Worm (Caenorhabditis elegans) whole organism, late embryonic: Measurements from ENCODE around the gene F53C11.9.

Experiments used
- C08G9.2 ChIP-seq: sonication (generic microtip); optimal IDR thresholded peaks from 2 replicates; lab custom pipeline; 2016; ENCODE audit warnings: mild to moderate bottlenecking, missing genetic modification characterization, moderate library complexity, missing compliant biosample characterization
- F13H6.1 ChIP-seq: sonication (generic microtip); optimal IDR thresholded peaks from 2 replicates; lab custom pipeline; 2016; ENCODE audit warnings: missing genetic modification characterization, missing compliant biosample characterization
- K02D7.2 ChIP-seq: sonication (generic microtip); optimal IDR thresholded peaks from 2 replicates; lab custom pipeline; 2017; ENCODE audit warnings: mild to moderate bottlenecking, missing genetic modification characterization, missing compliant biosample characterization
- K09A11.1 ChIP-seq: sonication (generic microtip); optimal IDR thresholded peaks from 2 replicates; lab custom pipeline; 2017; ENCODE audit warnings: antibody characterized with exemption, mild to moderate bottlenecking, missing genetic modification characterization, missing compliant biosample characterization; ENCODE audit not compliant: insufficient read depth
- ahr-1 ChIP-seq: sonication (generic microtip); optimal IDR thresholded peaks from 2 replicates; lab custom pipeline; 2016; ENCODE audit warnings: missing genetic modification characterization, missing compliant biosample characterization
- ceh-18 ChIP-seq: sonication (generic microtip); optimal IDR thresholded peaks from 2 replicates; lab custom pipeline; 2016; ENCODE audit warnings: missing genetic modification characterization, missing compliant biosample characterization
- ceh-19 ChIP-seq: fragments of 200-800 bp; sonication (Bioruptor generic); optimal IDR thresholded peaks from 2 replicates; lab custom pipeline; 2018; ENCODE audit warnings: mild to moderate bottlenecking, missing genetic modification characterization, missing compliant biosample characterization
- ceh-22 ChIP-seq: sonication (generic microtip); optimal IDR thresholded peaks from 2 replicates; lab custom pipeline; 2017; ENCODE audit warnings: missing biosample characterization, missing genetic modification characterization
- ceh-24 ChIP-seq: sonication (generic microtip); optimal IDR thresholded peaks from 2 replicates; lab custom pipeline; 2016; ENCODE audit warnings: mild to moderate bottlenecking, missing genetic modification characterization, missing compliant biosample characterization
- ceh-30 ChIP-seq: fragments of 150-350 bp; optimal IDR thresholded peaks from 2 replicates; lab custom pipeline; 2014; ENCODE audit warnings: missing biosample characterization, missing genetic modification characterization
- ceh-31 ChIP-seq: sonication (generic microtip); optimal IDR thresholded peaks from 2 replicates; lab custom pipeline; 2016; ENCODE audit warnings: missing genetic modification characterization, missing compliant biosample characterization
- ceh-48 ChIP-seq: sonication (generic microtip); optimal IDR thresholded peaks from 2 replicates; lab custom pipeline; 2016; ENCODE audit warnings: missing genetic modification characterization, inconsistent platforms, missing compliant biosample characterization
- ceh-6 ChIP-seq: fragments of 200-800 bp; sonication (Bioruptor generic); optimal IDR thresholded peaks from 2 replicates; lab custom pipeline; 2018; ENCODE audit warnings: mild to moderate bottlenecking, missing genetic modification characterization, missing compliant biosample characterization
- ceh-9 ChIP-seq: sonication (generic microtip); optimal IDR thresholded peaks from 2 replicates; lab custom pipeline; 2016; ENCODE audit warnings: mild to moderate bottlenecking, missing genetic modification characterization, inconsistent platforms, missing compliant biosample characterization
- dve-1 ChIP-seq: sonication (generic microtip); optimal IDR thresholded peaks from 2 replicates; lab custom pipeline; 2017; ENCODE audit warnings: antibody characterized with exemption, mild to moderate bottlenecking, missing genetic modification characterization, missing compliant biosample characterization
- elt-2 ChIP-seq: sonication (generic microtip); optimal IDR thresholded peaks from 2 replicates; lab custom pipeline; 2016; ENCODE audit warnings: missing genetic modification reagents, missing genetic modification characterization, missing compliant biosample characterization
- ets-4 ChIP-seq: sonication (generic microtip); optimal IDR thresholded peaks from 2 replicates; lab custom pipeline; 2016; ENCODE audit warnings: missing genetic modification characterization, missing compliant biosample characterization
- eyg-1 ChIP-seq: sonication (generic microtip); optimal IDR thresholded peaks from 2 replicates; lab custom pipeline; 2016; ENCODE audit warnings: missing genotype, missing genetic modification characterization, missing compliant biosample characterization
- fkh-10 ChIP-seq: fragments of 150-350 bp; optimal IDR thresholded peaks from 2 replicates; lab custom pipeline; 2014; ENCODE audit warnings: missing biosample characterization, missing genetic modification reagents, missing genetic modification characterization
- fkh-6 ChIP-seq: sonication (generic microtip); optimal IDR thresholded peaks from 2 replicates; lab custom pipeline; 2016; ENCODE audit warnings: missing genetic modification characterization, missing compliant biosample characterization
- hlh-15 ChIP-seq: sonication (generic microtip); optimal IDR thresholded peaks from 2 replicates; lab custom pipeline; 2016; ENCODE audit warnings: missing genetic modification characterization, missing compliant biosample characterization
- hlh-30 ChIP-seq: sonication (generic microtip); optimal IDR thresholded peaks from 2 replicates; lab custom pipeline; 2017; ENCODE audit warnings: antibody characterized with exemption, missing genetic modification characterization, missing compliant biosample characterization; ENCODE audit not compliant: insufficient read depth
- hlh-6 ChIP-seq: sonication (generic microtip); optimal IDR thresholded peaks from 2 replicates; lab custom pipeline; 2016; ENCODE audit warnings: missing genotype, missing genetic modification characterization, missing compliant biosample characterization
- hlh-8 ChIP-seq: sonication (generic microtip); optimal IDR thresholded peaks from 2 replicates; lab custom pipeline; 2016; ENCODE audit warnings: missing genotype, missing genetic modification characterization, missing compliant biosample characterization
- lim-6 ChIP-seq: sonication (generic microtip); optimal IDR thresholded peaks from 2 replicates; lab custom pipeline; 2016; ENCODE audit warnings: missing genetic modification characterization, missing compliant biosample characterization
- lin-11 ChIP-seq: fragments of 200-800 bp; sonication (Bioruptor generic); optimal IDR thresholded peaks from 2 replicates; lab custom pipeline; 2018; ENCODE audit warnings: mild to moderate bottlenecking, missing genetic modification characterization, missing compliant biosample characterization
- nhr-11 ChIP-seq: fragments of 150-350 bp; optimal IDR thresholded peaks from 2 replicates; lab custom pipeline; 2014; ENCODE audit warnings: missing biosample characterization, missing genetic modification characterization
- odd-2 ChIP-seq: sonication (generic microtip); optimal IDR thresholded peaks from 2 replicates; lab custom pipeline; 2017; ENCODE audit warnings: antibody characterized with exemption, mild to moderate bottlenecking, missing genetic modification characterization, missing compliant biosample characterization
- pag-3 ChIP-seq: sonication (generic microtip); optimal IDR thresholded peaks from 2 replicates; lab custom pipeline; 2016; ENCODE audit warnings: missing compliant biosample characterization, missing genetic modification characterization, borderline replicate concordance
- pat-9 ChIP-seq: fragments of 200-800 bp; sonication (Bioruptor generic); optimal IDR thresholded peaks from 2 replicates; lab custom pipeline; 2018; ENCODE audit warnings: mild to moderate bottlenecking, missing genetic modification characterization, moderate library complexity, missing compliant biosample characterization
- pha-2 ChIP-seq: sonication (generic microtip); optimal IDR thresholded peaks from 2 replicates; lab custom pipeline; 2017; ENCODE audit warnings: mild to moderate bottlenecking, missing genetic modification characterization, missing compliant biosample characterization
- rnt-1 ChIP-seq: sonication (generic microtip); optimal IDR thresholded peaks from 2 replicates; lab custom pipeline; 2016; ENCODE audit warnings: missing genetic modification characterization, missing compliant biosample characterization
- sdc-2 ChIP-seq: sonication (generic microtip); optimal IDR thresholded peaks from 2 replicates; lab custom pipeline; 2016; ENCODE audit warnings: missing genotype, missing genetic modification characterization, missing compliant biosample characterization
- sox-2 ChIP-seq: fragments of 200-800 bp; sonication (Bioruptor generic); IDR thresholded peaks from 2 replicates; pipeline ENCODE4 v1.3.6; 2022; ENCODE audit warnings: missing genetic modification reagents, missing genetic modification characterization, missing compliant biosample characterization
- sox-4 ChIP-seq: sonication (generic microtip); optimal IDR thresholded peaks from 2 replicates; lab custom pipeline; 2017; ENCODE audit warnings: mild to moderate bottlenecking, missing genetic modification characterization, inconsistent platforms, missing compliant biosample characterization
- tbx-2 ChIP-seq: sonication (generic microtip); optimal IDR thresholded peaks from 2 replicates; lab custom pipeline; 2016; ENCODE audit warnings: missing genetic modification characterization, missing compliant biosample characterization
- tbx-7 ChIP-seq: sonication (generic microtip); optimal IDR thresholded peaks from 2 replicates; lab custom pipeline; 2016; ENCODE audit warnings: missing genotype, missing genetic modification characterization, missing compliant biosample characterization
- ttx-3 ChIP-seq: sonication (generic microtip); optimal IDR thresholded peaks from 2 replicates; lab custom pipeline; 2016; ENCODE audit warnings: missing genetic modification reagents, missing genetic modification characterization, missing compliant biosample characterization
- unc-3 ChIP-seq, 2 experiments: fragments of 200-800 bp in 1 of 2; sonication (Bioruptor generic) in 1 of 2; sonication (generic microtip) in 1 of 2; conservative IDR thresholded peaks in 1 of 2; optimal IDR thresholded peaks in 1 of 2; 2 replicates each; pipeline versions ENCODE4 v1.3.6 to Lab custom; 2016 to 2022; ENCODE audit warnings: missing compliant biosample characterization in 2 of 2, missing genetic modification characterization in 2 of 2, missing genetic modification reagents in 1 of 2
- unc-42 ChIP-seq: sonication (generic microtip); optimal IDR thresholded peaks from 2 replicates; lab custom pipeline; 2016; ENCODE audit warnings: missing genotype, missing genetic modification characterization, missing compliant biosample characterization
- unc-86 ChIP-seq: sonication (generic microtip); optimal IDR thresholded peaks from 2 replicates; lab custom pipeline; 2016; ENCODE audit warnings: missing genetic modification characterization, missing compliant biosample characterization
- zip-5 ChIP-seq: sonication (generic microtip); optimal IDR thresholded peaks from 2 replicates; lab custom pipeline; 2016; ENCODE audit warnings: missing genetic modification characterization, missing compliant biosample characterization
- ztf-16 ChIP-seq: sonication (generic microtip); optimal IDR thresholded peaks from 2 replicates; lab custom pipeline; 2017; ENCODE audit warnings: missing genetic modification characterization, missing compliant biosample characterization

Gene F53C11.9

DNA sequence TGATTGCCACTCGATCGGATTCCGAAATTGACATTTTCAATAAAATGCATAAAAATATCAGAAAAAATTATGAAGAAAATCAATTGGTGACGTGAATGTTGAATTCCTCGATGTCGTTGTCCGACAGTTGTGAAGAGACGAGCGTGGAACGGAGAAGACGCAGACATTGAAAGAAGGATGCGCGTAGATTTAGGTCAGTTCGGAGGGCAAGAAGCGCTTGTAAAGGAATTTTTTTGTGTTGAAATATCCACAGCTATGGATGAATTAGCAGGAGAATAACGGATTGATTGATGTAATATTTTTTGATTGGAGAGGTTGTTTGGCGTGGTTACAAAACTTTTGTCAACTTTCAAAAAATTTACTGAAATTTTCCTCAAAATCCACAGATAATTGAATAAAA lies 9.4 kb upstream of the F53C11.9 start, which contains the start of gene F20G2.3:
TSS of gene F20G2.3 (minus strand) at position 101 of the 400 bp plus-strand sequence.
- TF ChIP-seq rnt-1 (tag; lab: Kevin White, UChicago) (no peak), sdc-2 (tag; lab: Kevin White, UChicago) (no peak), K02D7.2 (tag; lab: Kevin White, UChicago) (no peak), ceh-9 (no peak), unc-42 (tag; lab: Kevin White, UChicago) (no peak), ceh-30 (tag; lab: Kevin White, UChicago) (no peak), dve-1 (tag; lab: Kevin White, UChicago) (no peak), unc-86 (tag; lab: Kevin White, UChicago) (no peak), ceh-18 (tag; lab: Kevin White, UChicago) (no peak), hlh-15 (tag; lab: Kevin White, UChicago) (no peak), hlh-8 (tag; lab: Kevin White, UChicago) (no peak), ztf-16 (tag; lab: Kevin White, UChicago) (no peak), lim-6 (tag; lab: Kevin White, UChicago) (no peak), tbx-7 (tag; lab: Kevin White, UChicago) (no peak)
- TF ChIP-seq, all 69 proteins: peak for 0

DNA sequence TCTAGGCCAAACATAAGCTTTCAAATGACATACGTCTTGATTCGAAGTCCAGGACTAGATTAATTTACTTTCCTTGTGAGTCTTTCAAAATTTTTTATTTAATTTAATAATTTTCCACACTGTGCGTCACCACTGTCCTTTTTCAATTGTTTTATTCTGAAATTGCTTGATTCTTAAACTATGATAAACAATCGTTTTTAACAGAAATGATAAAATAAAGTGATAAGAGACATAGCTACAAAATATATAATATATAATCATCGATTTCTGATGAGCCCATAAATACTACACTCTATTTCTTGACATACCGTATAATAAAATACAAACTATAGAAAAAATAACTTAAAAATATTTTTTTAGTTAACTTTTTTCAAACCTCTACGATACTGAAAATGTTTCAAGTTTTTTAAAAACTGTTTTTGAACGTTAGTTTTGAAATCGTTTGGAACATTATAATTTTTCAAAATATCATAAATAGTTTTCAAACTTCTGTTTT lies 8.8 kb upstream of the F53C11.9 start, which contains the start of gene nas-24:
TSS of gene nas-24 (plus strand) at position 446 of the 496 bp plus-strand sequence.
- no peak for TF ChIP-seq ceh-9
- no peak for TF ChIP-seq tbx-2
- no peak for TF ChIP-seq ttx-3
- no peak for TF ChIP-seq ceh-6 (GFP tag; lab: Kevin White, UChicago)
- no peak for TF ChIP-seq fkh-6
- no peak for TF ChIP-seq ets-4 (tag; lab: Kevin White, UChicago)
- no peak for TF ChIP-seq ahr-1 (tag; lab: Kevin White, UChicago)
- no peak for TF ChIP-seq sox-4 (tag; lab: Kevin White, UChicago)
- TF ChIP-seq sdc-2 (tag; lab: Kevin White, UChicago) = no peak
- no peak for TF ChIP-seq eyg-1
- TF ChIP-seq, all 69 proteins: peak for 0

DNA sequence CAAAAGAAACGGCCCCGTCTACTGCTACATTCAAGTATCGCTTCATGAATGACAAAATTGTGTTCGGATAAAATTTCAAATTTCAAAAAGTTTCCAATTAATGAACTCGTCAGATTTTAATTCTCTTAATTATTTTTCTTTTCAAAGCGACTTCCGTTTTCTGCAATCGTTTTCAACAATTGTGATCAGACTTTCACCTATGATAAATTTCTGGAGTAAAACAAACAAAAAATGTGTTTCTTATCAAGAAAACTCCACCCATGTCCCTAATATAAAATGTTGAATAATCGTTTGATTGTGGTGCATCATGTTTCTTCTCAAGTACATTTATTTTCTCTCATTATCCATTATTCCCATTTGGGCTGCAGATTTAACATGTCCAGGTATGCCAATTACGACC lies 6.6 kb upstream of the F53C11.9 start, which contains the start of gene F20G2.5:
TSS of gene F20G2.5 (plus strand) at position 301 of the 400 bp plus-strand sequence.
- TF ChIP-seq zip-5 (tag; lab: Kevin White, UChicago) = no peak
- TF ChIP-seq sox-4 (tag; lab: Kevin White, UChicago) = no peak
- TF ChIP-seq pag-3 (tag; lab: Kevin White, UChicago) = no peak
- no peak for TF ChIP-seq ahr-1 (tag; lab: Kevin White, UChicago)
- no peak for TF ChIP-seq K02D7.2 (tag; lab: Kevin White, UChicago)
- TF ChIP-seq fkh-10 (GFP tag; lab: Kevin White, UChicago) = no peak
- no peak for TF ChIP-seq C08G9.2 (tag; lab: Kevin White, UChicago)
- TF ChIP-seq lin-11 (tag; lab: Kevin White, UChicago) = no peak
- TF ChIP-seq pha-2 = no peak
- TF ChIP-seq ceh-19 = no peak
- TF ChIP-seq elt-2 (tag; lab: Kevin White, UChicago) = no peak
- TF ChIP-seq, all 69 proteins: peak for 0

DNA sequence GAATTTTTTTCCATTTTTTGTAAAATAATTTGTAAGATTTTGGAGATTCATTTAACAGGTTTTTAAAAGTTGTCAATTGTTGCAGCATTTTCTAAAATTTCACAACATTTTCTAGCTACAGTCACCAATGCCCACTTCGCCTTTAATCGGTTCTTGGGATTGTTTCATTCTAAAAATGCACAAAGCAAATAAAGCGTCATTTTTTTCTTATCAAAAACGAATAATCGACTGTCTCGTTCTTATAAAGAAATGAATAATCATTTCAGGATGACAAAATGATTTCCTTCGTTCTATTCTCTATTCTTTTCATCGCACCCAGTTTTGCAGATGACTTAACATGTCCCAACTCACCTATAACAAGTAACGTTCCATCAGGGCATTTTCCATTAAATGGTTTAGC lies 2.3 kb upstream of the F53C11.9 start, which contains the start of gene F53C11.1:
TSS of gene F53C11.1 (plus strand) at position 268 of the 400 bp plus-strand sequence.
- TF ChIP-seq K09A11.1 (no peak), zip-5 (tag; lab: Kevin White, UChicago) (no peak), hlh-15 (tag; lab: Kevin White, UChicago) (no peak), ceh-18 (tag; lab: Kevin White, UChicago) (no peak), eyg-1 (no peak), sox-2 (no peak), tbx-2 (no peak)

DNA sequence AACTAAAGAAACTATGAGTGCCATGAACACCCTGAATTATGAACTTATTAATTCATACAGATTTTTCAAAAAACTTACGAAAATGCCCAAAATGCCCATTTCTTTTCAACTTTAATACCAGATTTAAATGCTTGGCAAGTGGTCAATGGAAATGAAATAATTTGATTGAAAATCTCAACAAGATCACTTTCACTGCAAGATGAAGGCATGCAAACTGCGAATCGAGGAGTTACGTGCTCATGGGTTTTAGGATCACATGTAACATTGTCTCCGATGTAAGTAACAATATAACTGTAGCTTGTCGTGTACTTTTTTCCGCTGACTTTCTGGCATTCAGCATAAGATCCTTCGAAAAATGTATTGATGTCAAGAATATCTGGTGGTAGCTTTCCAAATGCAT lies 3.1 kb downstream of the F53C11.9 start:
- TF ChIP-seq ceh-24 (tag; lab: Kevin White, UChicago) (no peak), K02D7.2 (tag; lab: Kevin White, UChicago) (no peak), F13H6.1 (tag; lab: Kevin White, UChicago) (no peak), odd-2 (tag; lab: Kevin White, UChicago) (no peak), pat-9 (tag; lab: Kevin White, UChicago) (no peak), ets-4 (tag; lab: Kevin White, UChicago) (no peak), hlh-15 (tag; lab: Kevin White, UChicago) (no peak), ceh-22 (tag; lab: Kevin White, UChicago) (no peak), tbx-7 (tag; lab: Kevin White, UChicago) (no peak), ceh-31 (no peak), hlh-30 (tag; lab: Kevin White, UChicago) (no peak), ceh-48 (no peak), hlh-8 (tag; lab: Kevin White, UChicago) (no peak), nhr-11 (no peak), hlh-6 (tag; lab: Kevin White, UChicago) (no peak), sox-4 (tag; lab: Kevin White, UChicago) (no peak), fkh-10 (GFP tag; lab: Kevin White, UChicago) (no peak), unc-3 (GFP tag; conservative IDR thresholded peaks at IDR 0.05; lab: Robert Waterston, UW) (no peak), unc-3 (tag; optimal IDR thresholded peaks at IDR 0.05; lab: Kevin White, UChicago) (no peak)
